Worm (Caenorhabditis elegans) whole organism, L1 larva: ENCODE data around the gene M153.3.
A peak's percentile ranks its signal among the peaks of the same experiment; 100 is the strongest.

ENCODE experiments used
- C04F5.9 ChIP-seq: sonication (generic microtip); optimal IDR thresholded peaks from 2 replicates; lab custom pipeline; 2016; ENCODE audit warnings: missing genetic modification characterization, missing compliant biosample characterization
- C16A3.4 ChIP-seq: fragments of 150-350 bp; optimal IDR thresholded peaks from 2 replicates; lab custom pipeline; 2014; ENCODE audit warnings: missing biosample characterization, missing genetic modification characterization
- Y116A8C.19 ChIP-seq: sonication (generic microtip); optimal IDR thresholded peaks from 2 replicates; lab custom pipeline; 2016; ENCODE audit warnings: missing compliant biosample characterization, missing genetic modification characterization, borderline replicate concordance
- aly-2 ChIP-seq: fragments of 150-350 bp; optimal IDR thresholded peaks from 2 replicates; lab custom pipeline; 2014; ENCODE audit warnings: missing biosample characterization, missing genetic modification characterization
- blmp-1 ChIP-seq: fragments of 150-350 bp; optimal IDR thresholded peaks from 2 replicates; lab custom pipeline; 2014; ENCODE audit warnings: missing biosample characterization, missing genetic modification characterization
- ceh-63 ChIP-seq: fragments of 200-800 bp; sonication (Bioruptor generic); optimal IDR thresholded peaks from 2 replicates; lab custom pipeline; 2018; ENCODE audit warnings: mild to moderate bottlenecking, missing genetic modification characterization, missing compliant biosample characterization
- ceh-88 ChIP-seq: fragments of 200-800 bp; sonication (Bioruptor generic); IDR thresholded peaks from 2 replicates; pipeline ENCODE4 v1.3.6; 2022; ENCODE audit warnings: missing genetic modification characterization, missing compliant biosample characterization
- ces-1 ChIP-seq: fragments of 150-350 bp; optimal IDR thresholded peaks from 2 replicates; lab custom pipeline; 2014; ENCODE audit warnings: missing biosample characterization, missing genetic modification reagents, missing genetic modification characterization
- dpl-1 ChIP-seq, 3 experiments: fragments of 150-350 bp in 2 of 3; sonication (generic microtip) in 1 of 3; optimal IDR thresholded peaks; 2 replicates each; lab custom pipeline; 2014 to 2017; ENCODE audit warnings: missing biosample characterization in 3 of 3, missing genetic modification characterization in 3 of 3, missing genetic modification reagents in 3 of 3
- dsc-1 ChIP-seq: sonication (generic microtip); optimal IDR thresholded peaks from 2 replicates; lab custom pipeline; 2016; ENCODE audit warnings: mild to moderate bottlenecking, missing genetic modification characterization, missing compliant biosample characterization
- efl-1 ChIP-seq, 4 experiments: fragments of 150-350 bp; optimal IDR thresholded peaks in 3 of 4; peaks in 1 of 4; 1 replicate in 1 of 4; 2 replicates in 3 of 4; lab custom pipeline; 2014; ENCODE audit warnings: missing biosample characterization in 2 of 4, missing genetic modification characterization in 2 of 4, missing genetic modification reagents in 2 of 4
- egl-27 ChIP-seq, 2 experiments: fragments of 150-350 bp in 1 of 2; sonication (generic microtip); optimal IDR thresholded peaks; 3 replicates each; lab custom pipeline; 2017 to 2018; ENCODE audit warnings: missing biosample characterization in 2 of 2, missing genetic modification characterization in 2 of 2, missing genetic modification reagents in 2 of 2
- elt-2 ChIP-seq: sonication (generic microtip); optimal IDR thresholded peaks from 2 replicates; lab custom pipeline; 2016; ENCODE audit warnings: missing genetic modification characterization, mild to moderate bottlenecking, inconsistent platforms, missing compliant biosample characterization, missing genetic modification reagents
- elt-3 ChIP-seq, 6 experiments: fragments of 150-350 bp in 1 of 6; sonication (generic microtip); optimal IDR thresholded peaks; 2 replicates each; lab custom pipeline; 2017 to 2018; ENCODE audit warnings: missing biosample characterization in 6 of 6, missing genetic modification characterization in 6 of 6, inconsistent platforms in 1 of 6
- ets-5 ChIP-seq: fragments of 200-800 bp; sonication (Bioruptor generic); IDR thresholded peaks from 2 replicates; pipeline ENCODE4 v1.3.6; 2022; ENCODE audit warnings: missing genetic modification characterization, missing compliant biosample characterization
- fkh-4 ChIP-seq: sonication (generic microtip); optimal IDR thresholded peaks from 2 replicates; lab custom pipeline; 2016; ENCODE audit warnings: missing compliant biosample characterization, missing genetic modification characterization, borderline replicate concordance
- fos-1 ChIP-seq: fragments of 150-350 bp; optimal IDR thresholded peaks from 2 replicates; lab custom pipeline; 2014; ENCODE audit warnings: missing biosample characterization, missing genetic modification characterization
- hlh-4 ChIP-seq: sonication (generic microtip); optimal IDR thresholded peaks from 2 replicates; lab custom pipeline; 2016; ENCODE audit warnings: mild to moderate bottlenecking, missing genetic modification characterization, missing compliant biosample characterization
- irx-1 ChIP-seq: sonication (generic microtip); optimal IDR thresholded peaks from 2 replicates; lab custom pipeline; 2016; ENCODE audit warnings: missing genetic modification characterization, missing compliant biosample characterization
- isw-1 ChIP-seq: fragments of 200-800 bp; sonication (Bioruptor generic); IDR thresholded peaks from 2 replicates; pipeline ENCODE4 v1.3.6; 2022; ENCODE audit warnings: missing genetic modification characterization, missing compliant biosample characterization
- lin-14 ChIP-seq: fragments of 200-800 bp; sonication (Bioruptor generic); optimal IDR thresholded peaks from 2 replicates; lab custom pipeline; 2018; ENCODE audit warnings: mild to moderate bottlenecking, missing genetic modification characterization, moderate library complexity, missing compliant biosample characterization
- lin-35 ChIP-seq, 2 experiments: fragments of 150-350 bp; optimal IDR thresholded peaks; 2 replicates each; lab custom pipeline; 2014; ENCODE audit warnings: missing biosample characterization in 2 of 2, missing genetic modification characterization in 2 of 2, missing genetic modification reagents in 2 of 2
- lin-39 ChIP-seq: fragments of 150-350 bp; optimal IDR thresholded peaks from 2 replicates; lab custom pipeline; 2014; ENCODE audit warnings: missing biosample characterization, missing genetic modification reagents, missing genetic modification characterization
- lsy-2 ChIP-seq, 2 experiments: fragments of 150-350 bp; optimal IDR thresholded peaks; 2 replicates each; lab custom pipeline; 2014; ENCODE audit warnings: missing biosample characterization in 2 of 2, missing genetic modification characterization in 2 of 2
- mab-9 ChIP-seq: fragments of 200-800 bp; sonication (Bioruptor generic); IDR thresholded peaks from 2 replicates; pipeline ENCODE4 v1.3.6; 2022; ENCODE audit warnings: missing genetic modification reagents, missing genetic modification characterization, missing compliant biosample characterization
- mdl-1 ChIP-seq, 2 experiments: fragments of 150-350 bp; optimal IDR thresholded peaks; 2 replicates each; lab custom pipeline; 2014 to 2017; ENCODE audit warnings: missing biosample characterization in 2 of 2, missing genetic modification characterization in 2 of 2, inconsistent platforms in 1 of 2
- mep-1 ChIP-seq: fragments of 150-350 bp; optimal IDR thresholded peaks from 2 replicates; lab custom pipeline; 2014; ENCODE audit warnings: missing biosample characterization, missing genetic modification characterization
- nhr-19 ChIP-seq: fragments of 200-800 bp; sonication (Bioruptor generic); conservative IDR thresholded peaks from 2 replicates; pipeline ENCODE4 v1.3.6; 2022; ENCODE audit warnings: missing genetic modification characterization, missing compliant biosample characterization
- nhr-20 ChIP-seq: sonication (generic microtip); optimal IDR thresholded peaks from 2 replicates; lab custom pipeline; 2016; ENCODE audit warnings: mild to moderate bottlenecking, missing genetic modification characterization, missing compliant biosample characterization
- nhr-71 ChIP-seq: sonication (generic microtip); optimal IDR thresholded peaks from 2 replicates; lab custom pipeline; 2016; ENCODE audit warnings: mild to moderate bottlenecking, missing genetic modification characterization, moderate library complexity, missing compliant biosample characterization
- nhr-76 ChIP-seq: sonication (generic microtip); optimal IDR thresholded peaks from 2 replicates; lab custom pipeline; 2017; ENCODE audit warnings: missing biosample characterization, missing genetic modification characterization
- nhr-77 ChIP-seq: fragments of 150-350 bp; optimal IDR thresholded peaks from 2 replicates; lab custom pipeline; 2014; ENCODE audit warnings: missing biosample characterization, missing genetic modification characterization
- nhr-84 ChIP-seq: sonication (generic microtip); optimal IDR thresholded peaks from 2 replicates; lab custom pipeline; 2017; ENCODE audit warnings: missing biosample characterization, missing genetic modification characterization
- nhr-85 ChIP-seq: sonication (generic microtip); peaks from one replicate; lab custom pipeline; 2016; ENCODE audit warnings: missing genetic modification characterization, inconsistent platforms, missing compliant biosample characterization
- pqm-1 ChIP-seq: sonication (generic microtip); optimal IDR thresholded peaks from 3 replicates; lab custom pipeline; 2017; ENCODE audit warnings: missing biosample characterization, missing genetic modification characterization
- rnt-1 ChIP-seq: sonication (generic microtip); optimal IDR thresholded peaks from 2 replicates; lab custom pipeline; 2016; ENCODE audit warnings: mild to moderate bottlenecking, missing genetic modification characterization, moderate library complexity, missing compliant biosample characterization
- snpc-4 ChIP-seq: fragments of 150-350 bp; optimal IDR thresholded peaks from 2 replicates; lab custom pipeline; 2014; ENCODE audit warnings: missing biosample characterization, missing genetic modification characterization
- snu-23 ChIP-seq: sonication (generic microtip); optimal IDR thresholded peaks from 2 replicates; lab custom pipeline; 2016; ENCODE audit warnings: missing genetic modification characterization, missing compliant biosample characterization
- sptf-1 ChIP-seq: fragments of 150-350 bp; optimal IDR thresholded peaks from 2 replicates; lab custom pipeline; 2014; ENCODE audit warnings: missing biosample characterization, missing genetic modification characterization
- sup-37 ChIP-seq: fragments of 200-800 bp; sonication (Bioruptor generic); optimal IDR thresholded peaks from 2 replicates; lab custom pipeline; 2018; ENCODE audit warnings: mild to moderate bottlenecking, missing genetic modification characterization, missing compliant biosample characterization
- swsn-7 ChIP-seq: sonication (generic microtip); optimal IDR thresholded peaks from 2 replicates; lab custom pipeline; 2016; ENCODE audit warnings: missing genetic modification characterization, missing compliant biosample characterization
- tbx-2 ChIP-seq: sonication (generic microtip); optimal IDR thresholded peaks from 2 replicates; lab custom pipeline; 2016; ENCODE audit warnings: missing genetic modification characterization, missing compliant biosample characterization
- tlp-1 ChIP-seq: fragments of 150-350 bp; optimal IDR thresholded peaks from 2 replicates; lab custom pipeline; 2014; ENCODE audit warnings: missing biosample characterization, missing genetic modification characterization
- unc-130 ChIP-seq: fragments of 150-350 bp; optimal IDR thresholded peaks from 2 replicates; lab custom pipeline; 2017; ENCODE audit warnings: missing biosample characterization, missing genetic modification characterization, inconsistent platforms
- unc-30 ChIP-seq: sonication (generic microtip); optimal IDR thresholded peaks from 2 replicates; lab custom pipeline; 2017; ENCODE audit warnings: missing biosample characterization, missing genetic modification characterization
- vab-15 ChIP-seq: sonication (generic microtip); optimal IDR thresholded peaks from 2 replicates; lab custom pipeline; 2017; ENCODE audit warnings: missing genotype, mild to moderate bottlenecking, missing genetic modification characterization, missing compliant biosample characterization
- xbp-1 ChIP-seq: sonication (generic microtip); optimal IDR thresholded peaks from 2 replicates; lab custom pipeline; 2016; ENCODE audit warnings: missing genetic modification characterization, missing compliant biosample characterization
- zip-4 ChIP-seq: fragments of 200-800 bp; sonication (Bioruptor generic); optimal IDR thresholded peaks from 2 replicates; lab custom pipeline; 2018; ENCODE audit warnings: mild to moderate bottlenecking, missing genetic modification characterization, moderate library complexity, missing compliant biosample characterization
- ztf-11 ChIP-seq, 2 experiments: sonication (generic microtip); optimal IDR thresholded peaks; 2 replicates each; lab custom pipeline; 2016 to 2017; ENCODE audit warnings: missing genetic modification characterization in 2 of 2, missing biosample characterization in 1 of 2, missing compliant biosample characterization in 1 of 2
- ztf-4 ChIP-seq: fragments of 150-350 bp; optimal IDR thresholded peaks from 2 replicates; lab custom pipeline; 2014; ENCODE audit warnings: missing biosample characterization, missing genetic modification characterization

Gene M153.3

DNA sequence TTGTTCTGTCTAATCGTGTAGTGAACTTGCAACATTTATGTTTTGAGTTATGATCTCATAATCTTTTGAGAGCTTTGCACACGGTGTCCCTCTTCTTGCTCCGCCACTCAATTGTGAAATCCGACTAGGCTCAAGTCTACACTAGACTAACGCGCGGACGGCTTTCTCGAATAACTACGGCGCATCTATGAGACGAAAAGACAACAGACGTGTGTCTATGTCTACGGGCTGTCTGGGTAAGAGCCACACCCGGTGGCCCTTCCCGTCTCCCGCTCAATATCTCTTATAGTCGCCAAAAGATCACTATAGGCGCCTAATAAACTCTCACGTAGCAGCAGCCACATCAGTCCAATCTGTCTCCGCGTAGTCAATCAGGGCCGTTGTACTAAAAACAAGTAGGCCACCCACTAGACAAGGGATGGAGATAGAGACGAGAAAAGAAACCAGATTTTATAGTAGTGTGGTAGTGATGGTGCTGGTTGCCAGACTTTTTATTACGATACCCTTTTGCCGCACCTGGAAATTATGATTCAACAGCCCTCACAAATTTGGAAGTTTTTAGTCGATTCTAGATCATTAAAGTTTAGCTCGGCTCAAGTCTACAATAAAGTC is 33.1 kb downstream of the M153.3 start (continued):
- no peak for TF ChIP-seq blmp-1
- TF ChIP-seq rnt-1 (tag; lab: Kevin White, UChicago) = no peak
- TF ChIP-seq dpl-1 (GFP tag; optimal IDR thresholded peaks at IDR 0.05; lab: Kevin White, UChicago) = no peak
- peak; percentile 28 for TF ChIP-seq nhr-20 (tag; lab: Kevin White, UChicago)
- TF ChIP-seq nhr-84 = no peak
- TF ChIP-seq nhr-77 (tag; lab: Kevin White, UChicago) = peak; percentile 18
- TF ChIP-seq ets-5 (GFP tag; lab: Robert Waterston, UW) = no peak

DNA sequence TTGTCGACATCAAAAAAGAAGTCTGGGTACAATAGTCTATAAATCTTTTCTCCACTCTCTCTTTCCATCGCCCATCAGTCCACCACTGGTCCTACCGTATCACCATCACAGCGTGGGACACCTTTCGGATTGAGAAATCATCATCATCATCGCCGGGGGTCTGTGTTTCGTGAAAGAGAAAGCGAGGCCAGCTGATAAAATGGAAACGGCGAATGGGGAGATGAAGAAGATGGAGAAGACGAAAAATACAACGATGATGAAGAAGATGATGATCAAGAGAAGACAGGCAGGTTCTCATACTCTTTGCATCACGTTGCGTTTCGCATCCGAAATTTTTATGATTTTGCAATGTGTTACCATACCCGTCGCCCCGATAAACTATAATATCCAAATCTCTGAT is 33.7 kb downstream of the M153.3 start:
- TF ChIP-seq C16A3.4 (tag; lab: Kevin White, UChicago) (no peak), egl-27 (tag; optimal IDR thresholded peaks at IDR 0.05; lab: Kevin White, UChicago) (no peak), nhr-85 (tag; lab: Kevin White, UChicago) (peak; percentile 83), nhr-77 (tag; lab: Kevin White, UChicago) (no peak), vab-15 (no peak), unc-130 (no peak), xbp-1 (no peak), ces-1 (GFP tag; lab: Kevin White, UChicago) (no peak), fkh-4 (no peak), lsy-2 (tag; optimal IDR thresholded peaks at IDR 0.05; lab: Kevin White, UChicago) (peak in 1 of 2 experiments; percentile 54), aly-2 (no peak), nhr-19 (GFP tag; lab: Robert Waterston, UW) (no peak), dpl-1 (GFP tag; optimal IDR thresholded peaks at IDR 0.05; lab: Kevin White, UChicago) (peak in 1 of 3 experiments; percentile 3), elt-2 (no peak), nhr-71 (tag; lab: Kevin White, UChicago) (peak; percentile 61), ztf-4 (tag; lab: Kevin White, UChicago) (peak; percentile 50), snu-23 (peak; percentile 52), mep-1 (peak; percentile 74), snpc-4 (no peak), lin-14 (GFP tag; lab: Kevin White, UChicago) (peak; percentile 35), ceh-63 (GFP tag; lab: Kevin White, UChicago) (no peak), swsn-7 (tag; lab: Kevin White, UChicago) (no peak), unc-30 (tag; lab: Kevin White, UChicago) (no peak), nhr-76 (tag; lab: Kevin White, UChicago) (no peak), elt-3 (tag; optimal IDR thresholded peaks at IDR 0.05; lab: Kevin White, UChicago) (peak in 1 of 6 experiments; percentile 15), efl-1 (optimal IDR thresholded peaks at IDR 0.05; lab: Kevin White, UChicago) (no peak), efl-1 (GFP tag; optimal IDR thresholded peaks at IDR 0.05 in 1 of 2; lab: Kevin White, UChicago) (no peak), irx-1 (tag; lab: Kevin White, UChicago) (peak; percentile 11), tlp-1 (tag; lab: Kevin White, UChicago) (no peak), ets-5 (GFP tag; lab: Robert Waterston, UW) (no peak), lin-39 (tag; lab: Kevin White, UChicago) (no peak), lin-35 (GFP tag; optimal IDR thresholded peaks at IDR 0.05; lab: Kevin White, UChicago) (peak in 1 of 2 experiments; percentile 1), nhr-84 (no peak), Y116A8C.19 (tag; lab: Kevin White, UChicago) (no peak), ztf-11 (tag; optimal IDR thresholded peaks at IDR 0.05; lab: Kevin White, UChicago) (no peak), mdl-1 (tag; optimal IDR thresholded peaks at IDR 0.05; lab: Kevin White, UChicago) (peak in 1 of 2 experiments; percentile 24), fos-1 (tag; lab: Kevin White, UChicago) (no peak), mab-9 (GFP tag; lab: Robert Waterston, UW) (no peak), rnt-1 (tag; lab: Kevin White, UChicago) (peak; percentile 30), C04F5.9 (tag; lab: Kevin White, UChicago) (no peak), sptf-1 (tag; lab: Kevin White, UChicago) (no peak), zip-4 (GFP tag; lab: Kevin White, UChicago) (no peak), hlh-4 (no peak), tbx-2 (tag; lab: Kevin White, UChicago) (no peak), dsc-1 (no peak), isw-1 (GFP tag; lab: Robert Waterston, UW) (no peak), pqm-1 (tag; lab: Kevin White, UChicago) (no peak), sup-37 (GFP tag; lab: Kevin White, UChicago) (no peak), ceh-88 (GFP tag; lab: Robert Waterston, UW) (no peak)
